Worm (Caenorhabditis elegans) whole organism, L4/young adult: ENCODE measurements around the gene F13B6.2.

Experiments
- W03F9.2 ChIP-seq: fragments of 150-350 bp; optimal IDR thresholded peaks from 2 replicates; lab custom pipeline; 2014; ENCODE audit warnings: missing biosample characterization, missing genetic modification characterization
- dao-5 ChIP-seq: sonication (generic microtip); optimal IDR thresholded peaks from 2 replicates; lab custom pipeline; 2016; ENCODE audit warnings: missing genotype, missing genetic modification characterization, moderate library complexity, missing compliant biosample characterization
- him-1 ChIP-seq: sonication (generic microtip); optimal IDR thresholded peaks from 2 replicates; lab custom pipeline; 2016; ENCODE audit warnings: missing genotype, missing genetic modification reagents, missing genetic modification characterization, missing compliant biosample characterization

F13B6.2 gene

ce11 chrIV:7460225-7460624 is at the start of gene F13B6.2:
F13B6.2 (minus strand) TSS chrIV:7460325.
- no peak for TF ChIP-seq him-1
- no peak for TF ChIP-seq W03F9.2 (tag; lab: Kevin White, UChicago)
- no peak for TF ChIP-seq dao-5

ce11 chrIV:7508850-7509249 is 48.7 kb upstream of the F13B6.2 start:
- no peak for TF ChIP-seq him-1
- TF ChIP-seq W03F9.2 (tag; lab: Kevin White, UChicago): no peak
- no peak for TF ChIP-seq dao-5

ce11 chrIV:7507841-7508509 is 47.9 kb upstream of the F13B6.2 start, which contains the start of the genes vdac-1 and R05G6.5:
vdac-1 (minus strand) TSS chrIV:7507891.
R05G6.5 (plus strand) TSS chrIV:7508367.
- TF ChIP-seq dao-5 (no peak), W03F9.2 (tag; lab: Kevin White, UChicago) (no peak), him-1 (no peak)

- TF ChIP-seq him-1 (no peak), W03F9.2 (tag; lab: Kevin White, UChicago) (no peak), dao-5 (no peak)
Observed at ce11 chrIV:7507305-7507704, 47.2 kb upstream of the F13B6.2 start.

ce11 chrIV:7506711-7507110 is 46.6 kb upstream of the F13B6.2 start:
- TF ChIP-seq dao-5 (no peak), W03F9.2 (tag; lab: Kevin White, UChicago) (no peak), him-1 (no peak)

ce11 chrIV:7505866-7506488 is 45.9 kb upstream of the F13B6.2 start:
- no peak for TF ChIP-seq him-1

ce11 chrIV:7503322-7503721 is 43.2 kb upstream of the F13B6.2 start, which contains the start of gene glt-6:
glt-6 (plus strand) TSS chrIV:7503622.
- TF ChIP-seq him-1 (no peak), W03F9.2 (tag; lab: Kevin White, UChicago) (no peak), dao-5 (no peak)

- TF ChIP-seq him-1: no peak
- no peak for TF ChIP-seq W03F9.2 (tag; lab: Kevin White, UChicago)
- TF ChIP-seq dao-5: no peak
Observed at ce11 chrIV:7501337-7501736, 41.2 kb upstream of the F13B6.2 start, which contains the start of gene F55G1.15. F55G1.15 (minus strand) TSS chrIV:7501437.

ce11 chrIV:7500924-7501323 is 40.8 kb upstream of the F13B6.2 start:
- TF ChIP-seq W03F9.2 (tag; lab: Kevin White, UChicago) (no peak), dao-5 (no peak), him-1 (no peak)

- TF ChIP-seq dao-5 (no peak), W03F9.2 (tag; lab: Kevin White, UChicago) (no peak)
Observed at ce11 chrIV:7499302-7499701, 39.2 kb upstream of the F13B6.2 start.

ce11 chrIV:7497750-7498149 is 37.6 kb upstream of the F13B6.2 start, which contains the start of gene egas-4:
egas-4 (minus strand) TSS chrIV:7497850.
- TF ChIP-seq W03F9.2 (tag; lab: Kevin White, UChicago) (no peak), him-1 (no peak), dao-5 (no peak)

- TF ChIP-seq W03F9.2 (tag; lab: Kevin White, UChicago) (no peak), him-1 (no peak)
Observed at ce11 chrIV:7497205-7497604, 37.1 kb upstream of the F13B6.2 start.

ce11 chrIV:7491464-7491863 is 31.3 kb upstream of the F13B6.2 start, which contains the start of gene F55G1.1:
F55G1.1 (plus strand) TSS chrIV:7491764.
- no peak for TF ChIP-seq dao-5
- no peak for TF ChIP-seq him-1
- no peak for TF ChIP-seq W03F9.2 (tag; lab: Kevin White, UChicago)

- no peak for TF ChIP-seq him-1
- no peak for TF ChIP-seq dao-5
- no peak for TF ChIP-seq W03F9.2 (tag; lab: Kevin White, UChicago)
Observed at ce11 chrIV:7488457-7488783, 28.3 kb upstream of the F13B6.2 start.
